Worm (Caenorhabditis elegans): ENCODE data around the gene Y38E10A.1.
A peak's percentile ranks its signal among the peaks of the same experiment; 100 is the strongest.

DNA sequence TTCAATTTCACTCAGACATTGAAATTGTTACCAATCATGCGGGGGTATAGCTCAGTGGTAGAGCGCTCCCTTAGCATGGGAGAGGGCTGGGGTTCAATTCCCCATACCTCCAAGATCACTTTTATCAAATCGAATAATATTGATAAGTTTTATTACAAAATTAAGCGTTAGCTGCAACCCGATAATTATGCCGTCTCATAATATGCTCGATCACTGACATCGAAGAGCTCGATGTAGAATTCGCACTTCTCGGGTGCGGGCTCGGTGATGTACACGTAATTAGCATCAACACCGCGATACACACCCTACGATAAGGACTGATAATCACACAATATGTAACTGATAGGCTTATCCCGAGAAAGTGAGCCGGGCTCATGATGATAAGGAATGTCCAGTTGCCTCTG is 27.8 kb downstream of the Y38E10A.1 start:
- TF ChIP-seq C17E4.6 (GFP tag; IDR thresholded peaks at IDR 0.05): no peak
- TF ChIP-seq nhr-179 (tag; optimal IDR thresholded peaks at IDR 0.05): no peak
- TF ChIP-seq ztf-28 (GFP tag; IDR thresholded peaks at IDR 0.05): no peak
- no peak for TF ChIP-seq ceh-58 (GFP tag; IDR thresholded peaks at IDR 0.05)
- no peak; the same call in 1 of the 2 replicates for TF ChIP-seq nhr-120 (GFP tag; IDR thresholded peaks at IDR 0.05)
- no peak for TF ChIP-seq ama-1 (optimal IDR thresholded peaks at IDR 0.05)
- TF ChIP-seq ama-1 (GFP tag; optimal IDR thresholded peaks at IDR 0.05): no peak
- TF ChIP-seq nhr-90 (tag; optimal IDR thresholded peaks at IDR 0.05): peak; percentile 67
- peak; percentile 40 for TF ChIP-seq snpc-4 (GFP tag; optimal IDR thresholded peaks at IDR 0.05)
- peak in 1 of 4 experiments; percentile 30 for TF ChIP-seq snpc-4 (tag; optimal IDR thresholded peaks at IDR 0.05)
- peak; percentile 39 for TF ChIP-seq nhr-80 (tag; optimal IDR thresholded peaks at IDR 0.05)
- TF ChIP-seq ets-4 (GFP tag; optimal IDR thresholded peaks at IDR 0.05): no peak
